Worm (Caenorhabditis elegans) whole organism, L3 larva: Measurements from ENCODE around the gene C06A1.3.
A peak's percentile ranks its signal among the peaks of the same experiment; 100 is the strongest.

ENCODE experiments used
- ZK546.5 ChIP-seq: sonication (generic microtip); optimal IDR thresholded peaks from 2 replicates; lab custom pipeline; 2017; ENCODE audit warnings: missing biosample characterization, missing genetic modification characterization
- aly-2 ChIP-seq: fragments of 150-350 bp; optimal IDR thresholded peaks from 2 replicates; lab custom pipeline; 2014; ENCODE audit warnings: missing biosample characterization, missing genetic modification characterization
- ama-1 ChIP-seq: fragments of 150-350 bp; optimal IDR thresholded peaks from 2 replicates; lab custom pipeline; 2018
- ceh-16 ChIP-seq: sonication (generic microtip); optimal IDR thresholded peaks from 2 replicates; lab custom pipeline; 2017; ENCODE audit warnings: missing biosample characterization, missing genetic modification characterization
- ceh-28 ChIP-seq: fragments of 150-350 bp; optimal IDR thresholded peaks from 2 replicates; lab custom pipeline; 2014; ENCODE audit warnings: missing biosample characterization, missing genetic modification reagents, missing genetic modification characterization
- ceh-9 ChIP-seq: sonication (generic microtip); optimal IDR thresholded peaks from 2 replicates; lab custom pipeline; 2018; ENCODE audit warnings: missing biosample characterization, missing genetic modification characterization
- daf-12 ChIP-seq: fragments of 150-350 bp; optimal IDR thresholded peaks from 2 replicates; lab custom pipeline; 2014; ENCODE audit warnings: missing biosample characterization, missing genetic modification reagents, missing genetic modification characterization
- egl-27 ChIP-seq: sonication (generic microtip); optimal IDR thresholded peaks from 4 replicates; lab custom pipeline; 2017; ENCODE audit warnings: missing biosample characterization, missing genetic modification reagents, missing genetic modification characterization
- egl-5 ChIP-seq: fragments of 150-350 bp; optimal IDR thresholded peaks from 2 replicates; lab custom pipeline; 2017; ENCODE audit warnings: missing biosample characterization, missing genetic modification reagents, missing genetic modification characterization, inconsistent platforms
- elt-3 ChIP-seq, 3 experiments: fragments of 150-350 bp in 1 of 3; sonication (generic microtip) in 2 of 3; optimal IDR thresholded peaks; 2 replicates in 2 of 3; 4 replicates in 1 of 3; lab custom pipeline; 2014 to 2017; ENCODE audit warnings: missing biosample characterization in 3 of 3, missing genetic modification characterization in 3 of 3
- eor-1 ChIP-seq, 2 experiments: fragments of 150-350 bp; optimal IDR thresholded peaks; 2 replicates each; lab custom pipeline; 2014 to 2018; ENCODE audit warnings: missing biosample characterization in 2 of 2, missing genetic modification characterization in 2 of 2
- fkh-10 ChIP-seq: sonication (generic microtip); optimal IDR thresholded peaks from 2 replicates; lab custom pipeline; 2017; ENCODE audit warnings: missing biosample characterization, missing genetic modification reagents, missing genetic modification characterization
- fkh-2 ChIP-seq: fragments of 150-350 bp; optimal IDR thresholded peaks from 2 replicates; lab custom pipeline; 2014; ENCODE audit warnings: missing biosample characterization, missing genetic modification reagents, missing genetic modification characterization
- fos-1 ChIP-seq: fragments of 150-350 bp; optimal IDR thresholded peaks from 2 replicates; lab custom pipeline; 2014; ENCODE audit warnings: missing biosample characterization, missing genetic modification characterization
- hmg-11 ChIP-seq: sonication (generic microtip); optimal IDR thresholded peaks from 2 replicates; lab custom pipeline; 2016; ENCODE audit warnings: missing genetic modification characterization, missing compliant biosample characterization
- jun-1 ChIP-seq: fragments of 150-350 bp; optimal IDR thresholded peaks from 2 replicates; lab custom pipeline; 2014; ENCODE audit warnings: missing biosample characterization, missing genetic modification reagents, missing genetic modification characterization
- lin-15B ChIP-seq: fragments of 150-350 bp; optimal IDR thresholded peaks from 2 replicates; lab custom pipeline; 2014; ENCODE audit warnings: missing biosample characterization, missing genetic modification characterization
- lsy-12 ChIP-seq: sonication (generic microtip); optimal IDR thresholded peaks from 2 replicates; lab custom pipeline; 2016; ENCODE audit warnings: mild to moderate bottlenecking, missing genetic modification characterization, missing compliant biosample characterization
- mdl-1 ChIP-seq: fragments of 150-350 bp; optimal IDR thresholded peaks from 2 replicates; lab custom pipeline; 2014; ENCODE audit warnings: missing biosample characterization, missing genetic modification characterization
- mml-1 ChIP-seq: fragments of 150-350 bp; sonication (generic microtip); optimal IDR thresholded peaks from 3 replicates; lab custom pipeline; 2014; ENCODE audit warnings: missing biosample characterization, missing genetic modification characterization
- nfya-1 ChIP-seq: sonication (generic microtip); optimal IDR thresholded peaks from 2 replicates; lab custom pipeline; 2017; ENCODE audit warnings: missing genetic modification characterization, mild to moderate bottlenecking, missing compliant biosample characterization, antibody characterized with exemption, moderate library complexity; ENCODE audit not compliant: insufficient read depth
- nhr-11 ChIP-seq: fragments of 150-350 bp; optimal IDR thresholded peaks from 2 replicates; lab custom pipeline; 2014; ENCODE audit warnings: missing biosample characterization, missing genetic modification characterization
- nhr-12 ChIP-seq: fragments of 150-350 bp; optimal IDR thresholded peaks from 2 replicates; lab custom pipeline; 2014; ENCODE audit warnings: missing biosample characterization, missing genetic modification characterization
- nhr-23 ChIP-seq: fragments of 150-350 bp; optimal IDR thresholded peaks from 2 replicates; lab custom pipeline; 2014; ENCODE audit warnings: missing biosample characterization, missing genetic modification reagents, missing genetic modification characterization
- nhr-237 ChIP-seq: fragments of 150-350 bp; optimal IDR thresholded peaks from 2 replicates; lab custom pipeline; 2014; ENCODE audit warnings: missing biosample characterization, missing genetic modification characterization
- nhr-25 ChIP-seq: sonication (generic microtip); optimal IDR thresholded peaks from 2 replicates; lab custom pipeline; 2017; ENCODE audit warnings: missing biosample characterization, missing genetic modification characterization
- nhr-28 ChIP-seq: fragments of 150-350 bp; optimal IDR thresholded peaks from 2 replicates; lab custom pipeline; 2014; ENCODE audit warnings: missing biosample characterization, missing genetic modification characterization
- nhr-43 ChIP-seq: sonication (generic microtip); optimal IDR thresholded peaks from 2 replicates; lab custom pipeline; 2016; ENCODE audit warnings: mild to moderate bottlenecking, missing genetic modification characterization, missing compliant biosample characterization; ENCODE audit not compliant: poor library complexity, severe bottlenecking
- nhr-67 ChIP-seq: fragments of 150-350 bp; optimal IDR thresholded peaks from 2 replicates; lab custom pipeline; 2014; ENCODE audit warnings: missing biosample characterization, missing genetic modification characterization
- nhr-77 ChIP-seq: fragments of 150-350 bp; optimal IDR thresholded peaks from 2 replicates; lab custom pipeline; 2014; ENCODE audit warnings: missing biosample characterization, missing genetic modification characterization
- pha-4 ChIP-seq: fragments of 150-350 bp; optimal IDR thresholded peaks from 2 replicates; lab custom pipeline; 2014; ENCODE audit warnings: missing biosample characterization, missing genetic modification reagents, missing genetic modification characterization
- pqm-1 ChIP-seq: fragments of 150-350 bp; optimal IDR thresholded peaks from 2 replicates; lab custom pipeline; 2017; ENCODE audit warnings: missing biosample characterization, missing genetic modification characterization, inconsistent platforms
- sea-2 ChIP-seq: fragments of 150-350 bp; sonication (generic microtip); optimal IDR thresholded peaks from 4 replicates; lab custom pipeline; 2014; ENCODE audit warnings: missing biosample characterization, missing genetic modification reagents, missing genetic modification characterization
- skn-1 ChIP-seq: fragments of 150-350 bp; optimal IDR thresholded peaks from 2 replicates; lab custom pipeline; 2014; ENCODE audit warnings: missing biosample characterization, missing genetic modification characterization
- snpc-4 ChIP-seq: fragments of 150-350 bp; optimal IDR thresholded peaks from 2 replicates; lab custom pipeline; 2014; ENCODE audit warnings: missing biosample characterization, missing genetic modification characterization
- unc-39 ChIP-seq: sonication (generic microtip); optimal IDR thresholded peaks from 4 replicates; lab custom pipeline; 2017; ENCODE audit warnings: missing biosample characterization, missing genetic modification characterization
- unc-62 ChIP-seq: fragments of 150-350 bp; sonication (generic microtip); optimal IDR thresholded peaks from 4 replicates; lab custom pipeline; 2014; ENCODE audit warnings: missing biosample characterization, missing genetic modification reagents, missing genetic modification characterization
- zag-1 ChIP-seq: fragments of 150-350 bp; optimal IDR thresholded peaks from 2 replicates; lab custom pipeline; 2014; ENCODE audit warnings: missing biosample characterization, missing genetic modification characterization
- ztf-11 ChIP-seq: fragments of 150-350 bp; optimal IDR thresholded peaks from 2 replicates; lab custom pipeline; 2014; ENCODE audit warnings: missing biosample characterization, missing genetic modification characterization
- ztf-4 ChIP-seq: fragments of 150-350 bp; optimal IDR thresholded peaks from 2 replicates; lab custom pipeline; 2014; ENCODE audit warnings: missing biosample characterization, missing genetic modification characterization

The C06A1.3 gene

DNA sequence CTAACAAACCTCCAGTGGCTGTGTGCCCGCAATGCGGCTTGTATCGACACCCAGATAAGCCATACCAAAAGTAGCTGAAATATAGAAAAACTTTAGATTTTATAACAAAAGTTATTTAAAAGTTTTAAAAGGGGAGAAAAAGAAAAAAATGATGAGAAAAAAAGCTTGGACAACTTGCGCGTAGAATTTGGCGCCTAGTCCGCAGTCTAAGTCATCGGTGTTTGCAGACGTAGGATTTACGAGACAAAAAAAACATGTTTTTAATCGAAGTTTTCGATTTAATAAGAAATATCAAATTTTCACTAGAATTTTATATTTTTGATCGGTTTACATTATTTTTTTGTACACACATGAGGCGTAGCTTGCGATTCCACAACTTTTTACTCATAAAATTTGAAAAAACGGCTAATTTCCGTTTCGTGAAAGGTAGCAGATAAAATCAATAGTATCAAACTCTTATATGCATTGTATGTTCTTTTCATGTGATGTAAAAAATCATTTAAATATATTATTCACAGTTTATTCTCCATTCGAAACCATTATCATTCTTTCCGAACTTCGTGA lies 30.1 kb upstream of the C06A1.3 start, which contains the start of gene pro-1 (continued):
- TF ChIP-seq ceh-16 (tag; lab: Kevin White, UChicago) = no peak
- no peak for TF ChIP-seq sea-2 (GFP tag; lab: Kevin White, UChicago)
- TF ChIP-seq skn-1 (tag; lab: Kevin White, UChicago) = peak; percentile 74
- TF ChIP-seq unc-62 (GFP tag; lab: Kevin White, UChicago) = no peak
- TF ChIP-seq elt-3 (tag; optimal IDR thresholded peaks at IDR 0.05; lab: Kevin White, UChicago) = no peak
- no peak for TF ChIP-seq fkh-2 (tag; lab: Kevin White, UChicago)
- peak; percentile 62 for TF ChIP-seq nhr-25 (tag; lab: Kevin White, UChicago)
- TF ChIP-seq ceh-9 = no peak
- peak; percentile 42 for TF ChIP-seq lin-15B
- peak; percentile 97 for TF ChIP-seq ama-1 (lab: Kevin White, UChicago)
- peak; percentile 91 for TF ChIP-seq pha-4
- no peak for TF ChIP-seq nhr-11 (tag; lab: Kevin White, UChicago)
- peak; percentile 66 for TF ChIP-seq nfya-1
- TF ChIP-seq ztf-11 (tag; lab: Kevin White, UChicago) = no peak
- TF ChIP-seq nhr-12 = no peak
- TF ChIP-seq ceh-28 (tag; lab: Kevin White, UChicago) = peak; percentile 34

DNA sequence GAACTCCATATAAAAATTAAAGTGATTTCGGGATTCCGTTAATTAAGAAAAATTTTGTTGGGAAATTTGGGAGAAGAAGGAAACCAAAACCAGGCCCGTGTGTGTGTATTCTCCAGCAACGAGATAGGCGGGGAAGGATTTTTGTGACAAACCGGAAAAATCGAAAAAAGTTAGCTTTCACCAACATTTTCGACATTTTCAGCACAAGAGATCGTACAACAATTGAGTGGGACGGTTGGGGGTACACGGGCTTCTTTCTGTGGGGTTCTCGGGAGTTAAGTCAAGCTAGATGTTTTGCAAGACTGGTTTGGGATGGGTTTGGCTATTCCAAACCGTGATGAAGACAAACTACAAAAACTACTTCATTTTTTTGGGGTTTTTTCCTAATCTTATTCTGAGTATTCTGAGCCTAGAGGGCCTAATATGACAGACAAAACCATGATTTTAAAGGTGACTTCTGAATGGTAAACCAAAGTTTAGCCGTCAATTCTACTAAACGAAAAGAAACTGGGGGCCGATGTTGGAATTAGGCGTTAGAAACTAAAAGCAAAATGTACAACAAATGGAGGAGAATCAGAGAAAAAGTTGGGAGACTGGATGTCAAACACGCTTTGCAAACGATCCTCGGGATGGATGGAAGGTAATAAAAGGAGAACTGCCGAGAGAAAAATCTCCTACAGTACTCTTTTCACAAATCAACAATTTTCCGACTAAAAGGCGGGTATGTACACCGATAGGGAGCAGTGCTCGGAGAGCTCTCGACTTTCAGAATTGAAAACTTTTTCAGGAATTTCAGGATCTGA lies 29.2 kb upstream of the C06A1.3 start:
- no peak for TF ChIP-seq nhr-12
- TF ChIP-seq nhr-43 (tag; lab: Kevin White, UChicago) = peak; percentile 70
- TF ChIP-seq eor-1 (tag; optimal IDR thresholded peaks at IDR 0.05; lab: Kevin White, UChicago) = no peak
- TF ChIP-seq pqm-1 = no peak
- TF ChIP-seq nhr-77 = no peak
- TF ChIP-seq ztf-4 (tag; lab: Kevin White, UChicago) = peak; percentile 62
- peak; percentile 69 for TF ChIP-seq nhr-25 (tag; lab: Kevin White, UChicago)
- TF ChIP-seq nfya-1 = peak; percentile 40
- no peak for TF ChIP-seq egl-27
- peak; percentile 50 for TF ChIP-seq nhr-23
- TF ChIP-seq mdl-1 (tag; lab: Kevin White, UChicago) = no peak
- TF ChIP-seq jun-1 (tag; lab: Kevin White, UChicago) = peak; percentile 12
- TF ChIP-seq zag-1 (tag; lab: Kevin White, UChicago) = no peak
- no peak for TF ChIP-seq hmg-11 (tag; lab: Kevin White, UChicago)
- TF ChIP-seq daf-12 = no peak
- no peak for TF ChIP-seq ceh-28 (tag; lab: Kevin White, UChicago)
- no peak for TF ChIP-seq fos-1
- TF ChIP-seq aly-2 (tag; lab: Kevin White, UChicago) = no peak
- TF ChIP-seq ZK546.5 (tag; lab: Kevin White, UChicago) = no peak
- no peak for TF ChIP-seq sea-2 (GFP tag; lab: Kevin White, UChicago)
- TF ChIP-seq unc-39 (tag; lab: Kevin White, UChicago) = no peak
- TF ChIP-seq fkh-10 (GFP tag; lab: Kevin White, UChicago) = no peak
- no peak for TF ChIP-seq lsy-12 (tag; lab: Kevin White, UChicago)
- no peak for TF ChIP-seq egl-5
- TF ChIP-seq nhr-67 (tag; lab: Kevin White, UChicago) = no peak
- TF ChIP-seq mml-1 (tag; lab: Kevin White, UChicago) = no peak
- no peak for TF ChIP-seq nhr-28 (tag; lab: Kevin White, UChicago)
- no peak for TF ChIP-seq snpc-4 (tag; lab: Kevin White, UChicago)
- TF ChIP-seq ama-1 (lab: Kevin White, UChicago) = peak; percentile 90
- no peak for TF ChIP-seq skn-1 (tag; lab: Kevin White, UChicago)
- TF ChIP-seq nhr-237 = no peak
- TF ChIP-seq lin-15B = no peak
- TF ChIP-seq nhr-11 (tag; lab: Kevin White, UChicago) = peak; percentile 1
